Worm (Caenorhabditis elegans): ENCODE results near the gene cyp-33D3.

DNA sequence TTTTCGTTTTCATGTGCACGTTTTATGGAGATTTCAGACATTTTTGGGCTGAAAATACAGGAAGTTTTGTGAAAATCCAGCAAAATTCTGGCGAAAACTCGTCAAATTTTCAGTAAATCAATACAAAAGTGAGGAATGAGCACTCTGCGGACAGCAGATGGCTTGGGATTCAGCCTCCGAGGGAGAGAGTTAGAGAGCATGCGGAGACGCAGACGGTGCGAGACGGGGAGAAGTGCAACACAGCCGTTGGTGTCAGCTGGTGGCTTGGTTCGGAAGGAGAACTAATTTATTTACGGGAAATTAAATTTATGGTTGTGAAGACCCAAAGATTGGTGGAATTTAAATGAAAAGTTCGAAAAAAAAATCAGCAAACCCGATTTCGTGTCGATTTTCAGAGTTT is 28.4 kb downstream of the cyp-33D3 start, which contains the start of gene C54E10.6:
- TF ChIP-seq ama-1 (optimal IDR thresholded peaks at IDR 0.05), result no peak
- no peak for TF ChIP-seq B0310.2 (tag; optimal IDR thresholded peaks at IDR 0.05)
- no peak for TF ChIP-seq aly-1 (tag; optimal IDR thresholded peaks at IDR 0.05)
- no peak for TF ChIP-seq tbx-37 (GFP tag; conservative IDR thresholded peaks at IDR 0.05)

Data from whole organism, early embryonic.